Worm (Caenorhabditis elegans) whole organism, late embryonic: ENCODE results near the gene F59F5.7.

Experiments used
- ama-1 ChIP-seq: fragments of 150-350 bp; optimal IDR thresholded peaks from 2 replicates; lab custom pipeline; 2014
- lin-11 ChIP-seq: fragments of 200-800 bp; sonication (Bioruptor generic); optimal IDR thresholded peaks from 2 replicates; lab custom pipeline; 2018; ENCODE audit warnings: mild to moderate bottlenecking, missing genetic modification characterization, missing compliant biosample characterization
- npax-4 ChIP-seq: sonication (generic microtip); optimal IDR thresholded peaks from 2 replicates; lab custom pipeline; 2016; ENCODE audit warnings: missing genetic modification characterization, missing compliant biosample characterization
- pag-3 ChIP-seq: sonication (generic microtip); optimal IDR thresholded peaks from 2 replicates; lab custom pipeline; 2016; ENCODE audit warnings: missing compliant biosample characterization, missing genetic modification characterization, borderline replicate concordance
- pat-9 ChIP-seq: fragments of 200-800 bp; sonication (Bioruptor generic); optimal IDR thresholded peaks from 2 replicates; lab custom pipeline; 2018; ENCODE audit warnings: mild to moderate bottlenecking, missing genetic modification characterization, moderate library complexity, missing compliant biosample characterization
- sox-4 ChIP-seq: sonication (generic microtip); optimal IDR thresholded peaks from 2 replicates; lab custom pipeline; 2017; ENCODE audit warnings: mild to moderate bottlenecking, missing genetic modification characterization, inconsistent platforms, missing compliant biosample characterization

DNA sequence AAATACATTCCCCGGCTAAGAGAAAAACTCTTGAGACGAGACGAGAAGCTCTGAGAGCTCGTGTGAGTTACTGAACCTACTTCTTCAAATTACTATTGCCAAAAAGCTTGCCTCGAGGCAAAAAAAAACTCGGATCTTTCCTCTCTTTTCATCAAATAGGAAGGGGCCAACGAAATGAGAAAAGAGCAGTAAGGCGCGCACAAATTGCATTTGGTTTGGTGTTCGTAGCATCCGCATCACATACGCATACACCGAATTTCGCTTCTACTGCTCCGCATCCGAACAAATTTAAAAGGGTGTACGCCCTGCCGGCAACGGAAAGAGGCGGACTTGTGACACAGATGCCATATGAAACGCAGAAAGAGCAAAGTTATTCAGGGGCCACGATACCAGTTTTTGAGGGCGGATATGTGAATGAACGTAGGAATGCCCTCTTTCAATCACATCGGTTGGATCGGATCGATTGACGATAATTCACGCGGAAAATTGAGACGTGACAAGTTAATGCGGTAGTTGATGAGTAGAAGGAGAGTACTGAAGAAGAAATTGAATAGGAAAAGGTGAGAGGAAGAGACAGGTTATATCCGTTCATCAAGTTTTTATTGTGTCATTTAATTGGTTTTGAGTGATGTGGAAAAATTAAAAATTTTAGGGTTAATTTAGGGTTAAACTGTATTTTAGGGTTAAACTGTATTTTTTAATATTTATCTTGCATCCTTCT is 35.6 kb downstream of the F59F5.7 start:
- TF ChIP-seq ama-1 (lab: Kevin White, UChicago) (no peak), pat-9 (no peak), npax-4 (tag; lab: Kevin White, UChicago) (no peak), lin-11 (no peak), pag-3 (tag; lab: Kevin White, UChicago) (no peak), sox-4 (no peak)
